Worm (Caenorhabditis elegans) whole organism, midembryonic: ENCODE results near the gene ZC374.2.

Source experiments
- T22C8.4 ChIP-seq: fragments of 200-800 bp; sonication (Bioruptor generic); IDR thresholded peaks from 2 replicates; pipeline ENCODE4 v1.3.6; 2022; ENCODE audit warnings: missing genetic modification characterization, missing compliant biosample characterization
- cog-1 ChIP-seq: sonication (generic microtip); optimal IDR thresholded peaks from 2 replicates; lab custom pipeline; 2016; ENCODE audit warnings: missing genetic modification characterization, missing compliant biosample characterization
- flt-1 ChIP-seq: fragments of 200-800 bp; sonication (Bioruptor generic); IDR thresholded peaks from 2 replicates; pipeline ENCODE4 v1.3.6; 2022; ENCODE audit warnings: missing genetic modification characterization, missing compliant biosample characterization
- klf-2 ChIP-seq: fragments of 200-800 bp; sonication (Bioruptor generic); conservative IDR thresholded peaks from 2 replicates; pipeline ENCODE4 v1.3.6; 2022; ENCODE audit warnings: missing genetic modification reagents, missing genetic modification characterization, missing compliant biosample characterization
- med-1 ChIP-seq: sonication (generic microtip); optimal IDR thresholded peaks from 2 replicates; lab custom pipeline; 2017; ENCODE audit warnings: missing genetic modification characterization, mild to moderate bottlenecking, missing compliant biosample characterization, antibody characterized with exemption, missing genetic modification reagents; ENCODE audit not compliant: insufficient read depth
- ref-1 ChIP-seq: fragments of 200-800 bp; sonication (Bioruptor generic); conservative IDR thresholded peaks from 2 replicates; pipeline ENCODE4 v1.3.6; 2022; ENCODE audit warnings: missing genetic modification reagents, missing genetic modification characterization, missing compliant biosample characterization
- ztf-23 ChIP-seq: fragments of 200-800 bp; sonication (Bioruptor generic); IDR thresholded peaks from 2 replicates; pipeline ENCODE4 v1.3.6; 2022; ENCODE audit warnings: missing genetic modification reagents, missing genetic modification characterization, missing compliant biosample characterization
- ztf-29 ChIP-seq: fragments of 200-800 bp; sonication (Bioruptor generic); IDR thresholded peaks from 2 replicates; pipeline ENCODE4 v1.3.6; 2022; ENCODE audit warnings: missing genetic modification reagents, missing genetic modification characterization, missing compliant biosample characterization

DNA sequence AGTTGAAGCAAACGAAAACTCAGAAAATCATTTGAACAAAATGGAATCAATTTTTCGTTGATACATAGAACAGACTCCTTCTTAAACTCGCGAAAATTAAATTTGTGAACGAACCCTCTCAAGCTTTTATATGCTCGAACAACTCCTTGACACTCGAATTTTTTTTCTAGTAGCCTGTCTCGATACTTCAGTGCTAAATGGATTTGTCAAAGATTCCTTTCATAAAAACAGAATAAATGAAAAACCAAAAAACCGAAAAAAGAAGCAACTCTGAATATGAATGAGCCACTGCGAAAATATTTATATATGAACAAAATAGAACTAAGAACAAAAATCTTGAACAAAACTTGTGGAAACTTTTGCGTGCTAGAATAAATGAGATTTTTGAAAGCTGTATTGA, 37.2 kb downstream of the ZC374.2 start:
- no peak for TF ChIP-seq flt-1
- no peak for TF ChIP-seq T22C8.4 (GFP tag; lab: Robert Waterston, UW)
- no peak for TF ChIP-seq klf-2 (GFP tag; lab: Robert Waterston, UW)
- TF ChIP-seq ztf-29 (GFP tag; lab: Robert Waterston, UW) = no peak
- no peak for TF ChIP-seq cog-1
- TF ChIP-seq med-1 = no peak
- no peak for TF ChIP-seq ztf-23 (GFP tag; lab: Robert Waterston, UW)
- no peak for TF ChIP-seq ref-1
